Worm (Caenorhabditis elegans) whole organism, late embryonic: ENCODE measurements around the gene xbx-9.

Source experiments
- T23F11.4 ChIP-seq: fragments of 200-800 bp; sonication (Bioruptor generic); optimal IDR thresholded peaks from 2 replicates; lab custom pipeline; 2018; ENCODE audit warnings: mild to moderate bottlenecking, missing genetic modification characterization, missing compliant biosample characterization
- dve-1 ChIP-seq: sonication (generic microtip); optimal IDR thresholded peaks from 2 replicates; lab custom pipeline; 2017; ENCODE audit warnings: antibody characterized with exemption, mild to moderate bottlenecking, missing genetic modification characterization, missing compliant biosample characterization

- no peak for TF ChIP-seq dve-1 (tag; lab: Kevin White, UChicago)
- no peak for TF ChIP-seq T23F11.4 (GFP tag; lab: Kevin White, UChicago)
Observed at ce11 chrV:12773222-12773621, 39.2 kb downstream of the xbx-9 start, which contains the start of gene ZC455.1.
